Worm (Caenorhabditis elegans): ENCODE results near the gene F57B9.8.

DNA sequence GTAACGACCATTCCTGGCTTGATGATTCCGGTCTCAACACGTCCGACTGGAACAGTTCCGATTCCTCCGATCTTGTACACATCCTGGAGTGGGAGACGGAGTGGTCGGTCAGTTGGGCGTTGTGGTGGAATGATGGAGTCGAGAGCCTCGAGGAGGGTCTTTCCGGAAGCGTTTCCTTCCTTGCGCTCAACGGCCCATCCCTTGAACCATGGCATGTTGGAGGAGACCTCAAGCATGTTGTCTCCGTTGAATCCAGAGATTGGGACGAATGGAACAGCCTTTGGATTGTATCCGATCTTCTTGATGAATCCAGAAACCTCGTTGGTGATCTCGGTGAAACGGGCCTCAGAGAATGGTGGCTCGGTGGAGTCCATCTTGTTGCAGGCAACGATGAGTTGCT lies 35.6 kb upstream of the F57B9.8 start:
- TF ChIP-seq lsy-2 (tag; optimal IDR thresholded peaks at IDR 0.05) (no peak), mxl-2 (GFP tag; conservative IDR thresholded peaks at IDR 0.05) (no peak), dmd-8 (GFP tag; IDR thresholded peaks at IDR 0.05) (no peak), skn-1 (tag; optimal IDR thresholded peaks at IDR 0.05) (no peak), nhr-11 (tag; optimal IDR thresholded peaks at IDR 0.05) (no peak), pqm-1 (tag; optimal IDR thresholded peaks at IDR 0.05) (no peak), lin-39 (tag; optimal IDR thresholded peaks at IDR 0.05) (no peak), unc-130 (GFP tag; optimal IDR thresholded peaks at IDR 0.05) (no peak)

Measured in whole organism, L4 larva.